Worm (Caenorhabditis elegans) whole organism, L2 larva: ENCODE data around the gene egg-3.

Experiments
- C34F6.9 ChIP-seq: fragments of 150-350 bp; optimal IDR thresholded peaks from 2 replicates; lab custom pipeline; 2014; ENCODE audit warnings: missing biosample characterization, missing genetic modification characterization
- F13H6.1 ChIP-seq: sonication (generic microtip); optimal IDR thresholded peaks from 2 replicates; lab custom pipeline; 2016; ENCODE audit warnings: missing genetic modification characterization, missing compliant biosample characterization
- Y55F3AM.14 ChIP-seq: fragments of 200-800 bp; sonication (Bioruptor generic); optimal IDR thresholded peaks from 2 replicates; lab custom pipeline; 2018; ENCODE audit warnings: mild to moderate bottlenecking, missing genetic modification characterization, missing compliant biosample characterization
- ZK546.5 ChIP-seq: sonication (generic microtip); optimal IDR thresholded peaks from 2 replicates; lab custom pipeline; 2017; ENCODE audit warnings: missing biosample characterization, missing genetic modification characterization
- alr-1 ChIP-seq: fragments of 150-350 bp; optimal IDR thresholded peaks from 2 replicates; lab custom pipeline; 2014; ENCODE audit warnings: missing biosample characterization, missing genetic modification characterization
- aly-2 ChIP-seq: fragments of 150-350 bp; optimal IDR thresholded peaks from 2 replicates; lab custom pipeline; 2014; ENCODE audit warnings: missing biosample characterization, missing genetic modification characterization
- ama-1 ChIP-seq: fragments of 150-350 bp; optimal IDR thresholded peaks from 2 replicates; lab custom pipeline; 2018; ENCODE audit warnings: inconsistent platforms
- blmp-1 ChIP-seq: sonication (generic microtip); optimal IDR thresholded peaks from 2 replicates; lab custom pipeline; 2017; ENCODE audit warnings: missing genetic modification characterization, mild to moderate bottlenecking, missing compliant biosample characterization, antibody characterized with exemption, moderate library complexity; ENCODE audit not compliant: insufficient read depth
- ceh-16 ChIP-seq: fragments of 150-350 bp; optimal IDR thresholded peaks from 2 replicates; lab custom pipeline; 2014; ENCODE audit warnings: missing biosample characterization, missing genetic modification characterization
- ceh-82 ChIP-seq: fragments of 150-350 bp; optimal IDR thresholded peaks from 2 replicates; lab custom pipeline; 2014; ENCODE audit warnings: missing biosample characterization, missing genetic modification characterization
- crh-2 ChIP-seq: sonication (generic microtip); optimal IDR thresholded peaks from 2 replicates; lab custom pipeline; 2017; ENCODE audit warnings: missing biosample characterization, missing genetic modification characterization
- dmd-4 ChIP-seq: sonication (generic microtip); optimal IDR thresholded peaks from 2 replicates; lab custom pipeline; 2017; ENCODE audit warnings: missing biosample characterization, missing genetic modification characterization
- egl-27 ChIP-seq: sonication (generic microtip); optimal IDR thresholded peaks from 3 replicates; lab custom pipeline; 2017; ENCODE audit warnings: missing biosample characterization, missing genetic modification reagents, missing genetic modification characterization
- elt-1 ChIP-seq: fragments of 150-350 bp; optimal IDR thresholded peaks from 2 replicates; lab custom pipeline; 2014; ENCODE audit warnings: missing biosample characterization, missing genetic modification characterization
- elt-3 ChIP-seq: sonication (generic microtip); optimal IDR thresholded peaks from 2 replicates; lab custom pipeline; 2017; ENCODE audit warnings: missing biosample characterization, missing genetic modification characterization
- fos-1 ChIP-seq: fragments of 150-350 bp; optimal IDR thresholded peaks from 2 replicates; lab custom pipeline; 2014; ENCODE audit warnings: missing biosample characterization, missing genetic modification characterization
- gmeb-1 ChIP-seq: fragments of 150-350 bp; optimal IDR thresholded peaks from 2 replicates; lab custom pipeline; 2014; ENCODE audit warnings: missing biosample characterization, missing genetic modification characterization
- lin-11 ChIP-seq: fragments of 150-350 bp; sonication (generic microtip); optimal IDR thresholded peaks from 2 replicates; lab custom pipeline; 2014; ENCODE audit warnings: missing biosample characterization, missing genetic modification characterization, inconsistent platforms, mixed read lengths
- lin-13 ChIP-seq: fragments of 150-350 bp; optimal IDR thresholded peaks from 2 replicates; lab custom pipeline; 2014; ENCODE audit warnings: missing biosample characterization, missing genetic modification reagents, missing genetic modification characterization
- lin-39 ChIP-seq: fragments of 150-350 bp; optimal IDR thresholded peaks from 2 replicates; lab custom pipeline; 2014; ENCODE audit warnings: missing biosample characterization, missing genetic modification reagents, missing genetic modification characterization
- mab-5 ChIP-seq: fragments of 150-350 bp; optimal IDR thresholded peaks from 2 replicates; lab custom pipeline; 2014; ENCODE audit warnings: missing biosample characterization, missing genetic modification characterization
- mbf-1 ChIP-seq: sonication (generic microtip); optimal IDR thresholded peaks from 2 replicates; lab custom pipeline; 2017; ENCODE audit warnings: missing biosample characterization, missing genetic modification characterization
- mdl-1 ChIP-seq, 2 experiments: fragments of 150-350 bp in 1 of 2; sonication (generic microtip) in 1 of 2; optimal IDR thresholded peaks; 2 replicates each; lab custom pipeline; 2017; ENCODE audit warnings: missing biosample characterization in 2 of 2, missing genetic modification characterization in 2 of 2
- nhr-10 ChIP-seq: sonication (generic microtip); optimal IDR thresholded peaks from 2 replicates; lab custom pipeline; 2017; ENCODE audit warnings: missing biosample characterization, missing genetic modification characterization
- nhr-11 ChIP-seq: fragments of 150-350 bp; optimal IDR thresholded peaks from 2 replicates; lab custom pipeline; 2014; ENCODE audit warnings: missing biosample characterization, missing genetic modification characterization
- nhr-12 ChIP-seq: fragments of 150-350 bp; optimal IDR thresholded peaks from 2 replicates; lab custom pipeline; 2014; ENCODE audit warnings: missing biosample characterization, missing genetic modification characterization
- nhr-129 ChIP-seq: fragments of 150-350 bp; optimal IDR thresholded peaks from 2 replicates; lab custom pipeline; 2014; ENCODE audit warnings: missing biosample characterization, missing genetic modification characterization
- nhr-21 ChIP-seq: fragments of 150-350 bp; optimal IDR thresholded peaks from 2 replicates; lab custom pipeline; 2014; ENCODE audit warnings: missing biosample characterization, missing genetic modification characterization
- nhr-23 ChIP-seq: fragments of 150-350 bp; optimal IDR thresholded peaks from 2 replicates; lab custom pipeline; 2014; ENCODE audit warnings: missing biosample characterization, missing genetic modification reagents, missing genetic modification characterization
- nhr-237 ChIP-seq: fragments of 150-350 bp; optimal IDR thresholded peaks from 2 replicates; lab custom pipeline; 2014; ENCODE audit warnings: missing biosample characterization, missing genetic modification characterization
- nhr-6 ChIP-seq: fragments of 150-350 bp; optimal IDR thresholded peaks from 2 replicates; lab custom pipeline; 2014; ENCODE audit warnings: missing biosample characterization, missing genetic modification characterization
- peb-1 ChIP-seq: fragments of 150-350 bp; optimal IDR thresholded peaks from 2 replicates; lab custom pipeline; 2014; ENCODE audit warnings: missing biosample characterization, missing genetic modification characterization
- sem-4 ChIP-seq: fragments of 150-350 bp; optimal IDR thresholded peaks from 2 replicates; lab custom pipeline; 2014; ENCODE audit warnings: missing biosample characterization, missing genetic modification reagents, missing genetic modification characterization
- skn-1 ChIP-seq: sonication (generic microtip); optimal IDR thresholded peaks from 2 replicates; lab custom pipeline; 2017; ENCODE audit warnings: missing biosample characterization, missing genetic modification characterization
- sma-9 ChIP-seq, 2 experiments: fragments of 150-350 bp in 1 of 2; sonication (generic microtip) in 1 of 2; optimal IDR thresholded peaks; 2 replicates each; lab custom pipeline; 2014 to 2016; ENCODE audit warnings: missing genetic modification characterization in 2 of 2, mild to moderate bottlenecking in 1 of 2, missing biosample characterization in 1 of 2, missing compliant biosample characterization in 1 of 2, missing genetic modification reagents in 1 of 2, moderate library complexity in 1 of 2
- snpc-4 ChIP-seq: fragments of 150-350 bp; optimal IDR thresholded peaks from 2 replicates; lab custom pipeline; 2014; ENCODE audit warnings: missing biosample characterization, missing genetic modification characterization
- unc-39 ChIP-seq: fragments of 150-350 bp; optimal IDR thresholded peaks from 2 replicates; lab custom pipeline; 2014; ENCODE audit warnings: missing biosample characterization, missing genetic modification characterization
- unc-55 ChIP-seq: fragments of 150-350 bp; sonication (generic microtip); optimal IDR thresholded peaks from 3 replicates; lab custom pipeline; 2014; ENCODE audit warnings: missing biosample characterization, missing genetic modification reagents, missing genetic modification characterization
- unc-62 ChIP-seq: fragments of 150-350 bp; optimal IDR thresholded peaks from 2 replicates; lab custom pipeline; 2014; ENCODE audit warnings: missing biosample characterization, missing genetic modification reagents, missing genetic modification characterization
- zag-1 ChIP-seq: fragments of 150-350 bp; optimal IDR thresholded peaks from 2 replicates; lab custom pipeline; 2014; ENCODE audit warnings: missing biosample characterization, missing genetic modification characterization
- ztf-1 ChIP-seq: fragments of 200-800 bp; sonication (Bioruptor generic); conservative IDR thresholded peaks from 2 replicates; pipeline ENCODE4 v1.3.6; 2022; ENCODE audit warnings: missing genetic modification characterization, missing compliant biosample characterization
- ztf-4 ChIP-seq: fragments of 150-350 bp; optimal IDR thresholded peaks from 2 replicates; lab custom pipeline; 2014; ENCODE audit warnings: missing biosample characterization, missing genetic modification characterization

The egg-3 gene

DNA sequence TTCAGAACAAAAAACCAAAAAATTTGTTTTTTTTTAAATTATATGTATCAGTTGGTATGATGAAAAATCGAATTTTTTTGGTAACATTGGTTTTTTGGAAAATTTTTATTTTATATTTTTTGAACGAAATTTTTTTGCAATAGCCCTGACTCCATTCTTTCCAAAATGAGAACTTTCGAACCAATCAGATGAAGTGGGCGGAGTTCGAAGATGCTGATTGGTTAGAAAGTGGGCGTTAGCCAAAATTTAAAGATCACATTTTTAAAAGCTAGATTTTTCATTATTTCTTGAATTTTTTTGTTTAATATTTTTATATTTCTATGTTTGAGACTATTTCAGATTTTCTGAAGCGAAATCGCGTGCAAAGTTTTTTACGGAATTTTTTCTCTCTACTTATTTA lies 22.9 kb downstream of the egg-3 start:
- no peak for TF ChIP-seq mbf-1 (tag; lab: Kevin White, UChicago)
- no peak for TF ChIP-seq fos-1 (tag; lab: Kevin White, UChicago)
- TF ChIP-seq peb-1 = no peak
- TF ChIP-seq mdl-1 (tag; optimal IDR thresholded peaks at IDR 0.05; lab: Kevin White, UChicago) = no peak
- TF ChIP-seq ztf-1 (GFP tag; lab: Robert Waterston, UW) = no peak
- TF ChIP-seq nhr-10 = no peak
- TF ChIP-seq lin-11 (tag; lab: Kevin White, UChicago) = no peak
- no peak for TF ChIP-seq egl-27
- TF ChIP-seq, all 48 proteins: peak for 0

DNA sequence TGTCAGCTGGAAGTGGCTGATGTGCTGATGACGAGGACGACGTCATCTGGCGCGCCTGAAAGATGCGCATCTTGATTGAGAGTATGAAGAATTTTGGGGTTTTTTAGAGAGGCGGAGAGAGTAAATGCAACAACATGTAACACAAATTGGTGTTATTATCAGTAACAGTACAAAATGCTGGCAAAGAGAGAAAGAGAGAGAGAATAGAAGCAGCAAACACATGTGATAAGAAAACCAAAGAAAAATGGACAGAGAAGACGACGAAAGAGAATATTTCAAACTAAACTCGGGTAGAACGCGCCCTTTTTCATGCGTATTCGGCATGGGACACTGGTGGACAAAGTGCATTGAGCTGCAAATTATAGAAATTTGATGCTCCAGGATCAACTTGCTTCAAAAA lies 23.4 kb downstream of the egg-3 start, which contains the start of gene M106.3:
Gene M106.3 (minus strand): TSS at position 70 of the 400 bp plus-strand sequence.
- TF ChIP-seq dmd-4 (tag; lab: Kevin White, UChicago) (no peak), mbf-1 (tag; lab: Kevin White, UChicago) (no peak), unc-62 (GFP tag; lab: Kevin White, UChicago) (no peak), gmeb-1 (peak; percentile 21), nhr-6 (no peak), elt-1 (tag; lab: Kevin White, UChicago) (no peak), zag-1 (tag; lab: Kevin White, UChicago) (no peak), ztf-4 (tag; lab: Kevin White, UChicago) (no peak), lin-11 (tag; lab: Kevin White, UChicago) (no peak), elt-3 (tag; lab: Kevin White, UChicago) (no peak), nhr-129 (tag; lab: Kevin White, UChicago) (no peak), fos-1 (tag; lab: Kevin White, UChicago) (peak; percentile 62), unc-39 (tag; lab: Kevin White, UChicago) (no peak), ceh-16 (tag; lab: Kevin White, UChicago) (no peak), nhr-237 (tag; lab: Kevin White, UChicago) (no peak), snpc-4 (tag; lab: Kevin White, UChicago) (no peak), nhr-21 (tag; lab: Kevin White, UChicago) (no peak), sma-9 (GFP tag; optimal IDR thresholded peaks at IDR 0.05; lab: Kevin White, UChicago) (peak; percentile 39), sma-9 (tag; optimal IDR thresholded peaks at IDR 0.05; lab: Kevin White, UChicago) (no peak), lin-13 (GFP tag; lab: Kevin White, UChicago) (no peak), crh-2 (peak; percentile 52)

DNA sequence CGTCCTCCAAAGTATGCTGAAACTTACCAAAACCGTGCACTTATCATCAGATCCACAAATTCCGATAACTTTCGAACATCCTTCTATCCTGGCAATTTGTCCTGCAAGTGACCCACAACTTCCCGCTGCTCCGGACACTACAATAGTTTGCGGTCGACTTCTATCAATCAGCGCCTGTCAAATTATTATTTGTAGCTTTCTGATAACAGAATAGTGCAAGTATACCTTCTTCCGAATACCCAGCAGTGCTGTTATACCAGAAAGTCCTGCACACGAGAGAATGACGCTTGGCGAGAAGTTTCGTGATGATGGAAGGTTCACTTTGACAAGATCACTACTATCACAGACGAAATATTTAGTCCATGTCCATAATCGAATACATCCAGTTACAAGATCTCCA lies 24.9 kb downstream of the egg-3 start:
- TF ChIP-seq unc-39 (tag; lab: Kevin White, UChicago) = no peak
- TF ChIP-seq, all 48 proteins: peak for 0

ce11 chrII:10857077-10857476 lies 27.2 kb downstream of the egg-3 start, which contains the start of gene M106.7:
M106.7 (minus strand) TSS chrII:10857177.
- TF ChIP-seq ama-1 (lab: Kevin White, UChicago) (no peak), lin-11 (tag; lab: Kevin White, UChicago) (no peak), peb-1 (no peak), nhr-21 (tag; lab: Kevin White, UChicago) (no peak), nhr-129 (tag; lab: Kevin White, UChicago) (no peak), ceh-82 (tag; lab: Kevin White, UChicago) (no peak), egl-27 (no peak), Y55F3AM.14 (GFP tag; lab: Kevin White, UChicago) (no peak), skn-1 (no peak), lin-39 (tag; lab: Kevin White, UChicago) (no peak), C34F6.9 (tag; lab: Kevin White, UChicago) (no peak), nhr-23 (tag; lab: Kevin White, UChicago) (no peak), ZK546.5 (tag; lab: Kevin White, UChicago) (no peak), blmp-1 (tag; lab: Kevin White, UChicago) (no peak), nhr-237 (tag; lab: Kevin White, UChicago) (no peak), F13H6.1 (no peak)

ce11 chrII:10852880-10853279 lies 31.4 kb downstream of the egg-3 start:
- TF ChIP-seq ZK546.5 (tag; lab: Kevin White, UChicago) (no peak), crh-2 (no peak), skn-1 (no peak), snpc-4 (tag; lab: Kevin White, UChicago) (no peak), nhr-11 (tag; lab: Kevin White, UChicago) (no peak), nhr-6 (no peak), F13H6.1 (no peak), elt-3 (tag; lab: Kevin White, UChicago) (no peak), unc-55 (no peak), nhr-237 (tag; lab: Kevin White, UChicago) (no peak), peb-1 (no peak), mab-5 (no peak), sem-4 (tag; lab: Kevin White, UChicago) (no peak), sma-9 (GFP tag; optimal IDR thresholded peaks at IDR 0.05; lab: Kevin White, UChicago) (no peak), sma-9 (tag; optimal IDR thresholded peaks at IDR 0.05; lab: Kevin White, UChicago) (no peak), aly-2 (tag; lab: Kevin White, UChicago) (no peak), nhr-23 (tag; lab: Kevin White, UChicago) (no peak), mbf-1 (tag; lab: Kevin White, UChicago) (no peak), alr-1 (no peak), nhr-12 (tag; lab: Kevin White, UChicago) (no peak), blmp-1 (tag; lab: Kevin White, UChicago) (no peak)
